Fruit fly (Drosophila melanogaster) whole organism, embryonic: ENCODE measurements around the gene Max.

Source experiments
- Antp ChIP-seq: fragments of 200-800 bp; sonication (Bioruptor generic); optimal IDR thresholded peaks from 3 replicates; lab custom pipeline; 2016; ENCODE audit warnings: missing biosample characterization, missing genetic modification characterization
- Bdp1 ChIP-seq: fragments of 200-800 bp; sonication (Bioruptor generic); optimal IDR thresholded peaks from 3 replicates; lab custom pipeline; 2016; ENCODE audit warnings: missing biosample characterization, missing genetic modification characterization
- CG10366 ChIP-seq: fragments of 200-800 bp; sonication (Bioruptor generic); IDR thresholded peaks from 2 replicates; pipeline ENCODE4 v1.3.6; 2022; ENCODE audit warnings: missing biosample characterization, missing genetic modification characterization
- CG12391 ChIP-seq: fragments of 200-800 bp; sonication (Bioruptor generic); optimal IDR thresholded peaks from 3 replicates; lab custom pipeline; 2018; ENCODE audit warnings: missing biosample characterization, mild to moderate bottlenecking, missing genetic modification characterization, moderate library complexity
- CG13296 ChIP-seq: fragments of 200-800 bp; sonication (Bioruptor generic); optimal IDR thresholded peaks from 3 replicates; lab custom pipeline; 2018; ENCODE audit warnings: missing biosample characterization, mild to moderate bottlenecking, missing genetic modification characterization
- CG13775 ChIP-seq: fragments of 200-800 bp; sonication (Bioruptor generic); optimal IDR thresholded peaks from 3 replicates; lab custom pipeline; 2017; ENCODE audit warnings: missing biosample characterization, mild to moderate bottlenecking, missing genetic modification characterization
- CG13894 ChIP-seq: fragments of 200-800 bp; sonication (Bioruptor generic); optimal IDR thresholded peaks from 3 replicates; lab custom pipeline; 2018; ENCODE audit warnings: missing biosample characterization, mild to moderate bottlenecking, missing genetic modification characterization, moderate library complexity
- CG15514 ChIP-seq: fragments of 200-800 bp; sonication (Bioruptor generic); optimal IDR thresholded peaks from 3 replicates; lab custom pipeline; 2017; ENCODE audit warnings: missing biosample characterization, missing genetic modification characterization, mild to moderate bottlenecking, moderate library complexity, missing genetic modification reagents
- CG1603 ChIP-seq: fragments of 200-800 bp; sonication (Bioruptor generic); optimal IDR thresholded peaks from 2 replicates; lab custom pipeline; 2019; ENCODE audit warnings: missing biosample characterization, mild to moderate bottlenecking, missing genetic modification characterization, moderate library complexity
- CG17361 ChIP-seq: fragments of 200-800 bp; sonication (Bioruptor generic); IDR thresholded peaks from 3 replicates; pipeline ENCODE4 v1.3.6; 2022; ENCODE audit warnings: missing biosample characterization, missing genetic modification characterization
- CG1832 ChIP-seq: fragments of 200-800 bp; sonication (Bioruptor generic); optimal IDR thresholded peaks from 2 replicates; lab custom pipeline; 2017; ENCODE audit warnings: missing biosample characterization, mild to moderate bottlenecking, missing genetic modification characterization, inconsistent platforms
- CG2199 ChIP-seq: fragments of 200-800 bp; sonication (Bioruptor generic); IDR thresholded peaks from 3 replicates; pipeline ENCODE4 v1.3.6; 2022; ENCODE audit warnings: missing biosample characterization, missing genetic modification characterization
- CG31388 ChIP-seq: fragments of 200-800 bp; sonication (Bioruptor generic); optimal IDR thresholded peaks from 2 replicates; lab custom pipeline; 2016; ENCODE audit warnings: missing biosample characterization, missing genetic modification characterization
- CG31441 ChIP-seq: fragments of 200-800 bp; sonication (Bioruptor generic); IDR thresholded peaks from 2 replicates; pipeline ENCODE4 v1.3.6; 2022; ENCODE audit warnings: missing biosample characterization, missing genetic modification characterization
- CG4404 ChIP-seq: fragments of 200-800 bp; sonication (Bioruptor generic); IDR thresholded peaks from 2 replicates; pipeline ENCODE4 v1.3.6; 2022; ENCODE audit warnings: missing biosample characterization, missing genetic modification characterization
- CG6683 ChIP-seq: fragments of 200-800 bp; sonication (Bioruptor generic); optimal IDR thresholded peaks from 2 replicates; lab custom pipeline; 2017; ENCODE audit warnings: missing biosample characterization, mild to moderate bottlenecking, missing genetic modification characterization, missing genetic modification reagents
- CG7928 ChIP-seq: fragments of 200-800 bp; sonication (Bioruptor generic); optimal IDR thresholded peaks from 2 replicates; lab custom pipeline; 2017; ENCODE audit warnings: missing biosample characterization, mild to moderate bottlenecking, missing genetic modification characterization
- CG7963 ChIP-seq: fragments of 200-800 bp; sonication (Bioruptor generic); IDR thresholded peaks from 3 replicates; pipeline ENCODE4 v1.3.6; 2022; ENCODE audit warnings: missing biosample characterization, missing genetic modification characterization; ENCODE audit not compliant: partially characterized antibody
- CG8359 ChIP-seq: fragments of 200-800 bp; sonication (Bioruptor generic); optimal IDR thresholded peaks from 2 replicates; lab custom pipeline; 2017; ENCODE audit warnings: missing biosample characterization, mild to moderate bottlenecking, missing genetic modification characterization, borderline replicate concordance
- D19A ChIP-seq: fragments of 200-800 bp; optimal IDR thresholded peaks from 3 replicates; lab custom pipeline; 2019; ENCODE audit warnings: missing biosample characterization, mild to moderate bottlenecking, missing genetic modification characterization, moderate library complexity
- Dll ChIP-seq: fragments of 200-800 bp; sonication (Bioruptor generic); IDR thresholded peaks from 4 replicates; pipeline ENCODE4 v1.3.6; 2022; ENCODE audit warnings: missing biosample characterization, missing genetic modification characterization; ENCODE audit not compliant: partially characterized antibody
- Doc2 ChIP-seq: fragments of 200-800 bp; sonication (Bioruptor generic); IDR thresholded peaks from 2 replicates; pipeline ENCODE4 v1.3.6; 2022; ENCODE audit warnings: missing biosample characterization, missing genetic modification characterization
- Drgx ChIP-seq: fragments of 200-800 bp; sonication (Bioruptor generic); IDR thresholded peaks from 2 replicates; pipeline ENCODE4 v1.3.6; 2022; ENCODE audit warnings: missing biosample characterization, missing genetic modification characterization
- Fer3 ChIP-seq: fragments of 200-800 bp; sonication (Bioruptor generic); optimal IDR thresholded peaks from 2 replicates; lab custom pipeline; 2018; ENCODE audit warnings: missing biosample characterization, mild to moderate bottlenecking, missing genetic modification characterization, moderate library complexity
- HHEX ChIP-seq: fragments of 200-800 bp; sonication (Bioruptor generic); optimal IDR thresholded peaks from 3 replicates; lab custom pipeline; 2017; ENCODE audit warnings: missing biosample characterization, mild to moderate bottlenecking, missing genetic modification characterization, missing genetic modification reagents
- HLH4C ChIP-seq: fragments of 200-800 bp; sonication (Bioruptor generic); IDR thresholded peaks from 3 replicates; pipeline ENCODE4 v1.3.6; 2022; ENCODE audit warnings: missing biosample characterization, missing genetic modification characterization; ENCODE audit not compliant: partially characterized antibody
- HLHmδ ChIP-seq: fragments of 200-800 bp; sonication (Bioruptor generic); optimal IDR thresholded peaks from 2 replicates; lab custom pipeline; 2018; ENCODE audit warnings: missing biosample characterization, mild to moderate bottlenecking, missing genetic modification characterization, moderate library complexity
- Hr51 ChIP-seq, 2 experiments: fragments of 200-800 bp; sonication (Bioruptor generic); optimal IDR thresholded peaks; 2 replicates in 1 of 2; 3 replicates in 1 of 2; lab custom pipeline; 2016 to 2018; ENCODE audit warnings: missing biosample characterization in 2 of 2, missing genetic modification characterization in 2 of 2, mild to moderate bottlenecking in 1 of 2, moderate library complexity in 1 of 2
- MTF-1 ChIP-seq: fragments of 200-800 bp; sonication (Bioruptor generic); optimal IDR thresholded peaks from 2 replicates; lab custom pipeline; 2018; ENCODE audit warnings: missing biosample characterization, mild to moderate bottlenecking, missing genetic modification characterization, borderline replicate concordance
- Med ChIP-seq: fragments of 200-800 bp; sonication (Bioruptor generic); peaks from one replicate; lab custom pipeline; 2016; ENCODE audit warnings: missing biosample characterization, missing genetic modification characterization, mild to moderate bottlenecking, inconsistent platforms, moderate library complexity
- Mrtf ChIP-seq: fragments of 200-800 bp; sonication (Bioruptor generic); IDR thresholded peaks from 3 replicates; pipeline ENCODE4 v1.3.6; 2022; ENCODE audit warnings: missing biosample characterization, missing genetic modification characterization
- Xbp1 ChIP-seq: fragments of 200-800 bp; sonication (Bioruptor generic); optimal IDR thresholded peaks from 3 replicates; lab custom pipeline; 2016; ENCODE audit warnings: missing biosample characterization, mild to moderate bottlenecking, missing genetic modification characterization
- abd-A ChIP-seq: fragments of 200-800 bp; sonication (Bioruptor generic); optimal IDR thresholded peaks from 3 replicates; lab custom pipeline; 2019; ENCODE audit warnings: missing biosample characterization, mild to moderate bottlenecking, missing genetic modification characterization, moderate library complexity
- al ChIP-seq: fragments of 200-800 bp; sonication (Bioruptor generic); IDR thresholded peaks from 2 replicates; pipeline ENCODE4 v1.3.6; 2022; ENCODE audit warnings: missing biosample characterization, missing genetic modification characterization
- ap ChIP-seq: fragments of 200-800 bp; sonication (Bioruptor generic); IDR thresholded peaks from 2 replicates; pipeline ENCODE4 v1.3.6; 2022; ENCODE audit warnings: missing biosample characterization, missing genetic modification characterization
- chinmo ChIP-seq: fragments of 200-800 bp; sonication (Bioruptor generic); IDR thresholded peaks from 4 replicates; pipeline ENCODE4 v1.3.6; 2022; ENCODE audit warnings: missing biosample characterization, missing genetic modification characterization; ENCODE audit not compliant: partially characterized antibody
- dimm ChIP-seq: fragments of 200-800 bp; sonication (Bioruptor generic); IDR thresholded peaks from 2 replicates; pipeline ENCODE4 v1.3.6; 2022; ENCODE audit warnings: missing biosample characterization, missing genetic modification characterization
- dpn ChIP-seq, 2 experiments: fragments of 200-800 bp; sonication (Bioruptor generic); optimal IDR thresholded peaks; 3 replicates each; lab custom pipeline; 2016; ENCODE audit warnings: missing biosample characterization in 2 of 2, missing genetic modification characterization in 2 of 2
- ewg ChIP-seq: fragments of 200-800 bp; sonication (Bioruptor generic); optimal IDR thresholded peaks from 3 replicates; lab custom pipeline; 2017; ENCODE audit warnings: mild to moderate bottlenecking, missing biosample characterization, missing genetic modification reagents, missing genetic modification characterization
- hbn ChIP-seq: fragments of 200-800 bp; sonication (Bioruptor generic); IDR thresholded peaks from 2 replicates; pipeline ENCODE4 v1.3.6; 2022; ENCODE audit warnings: missing biosample characterization, missing genetic modification characterization; ENCODE audit not compliant: partially characterized antibody
- klu ChIP-seq: fragments of 200-800 bp; sonication (Bioruptor generic); IDR thresholded peaks from 2 replicates; pipeline ENCODE4 v1.3.6; 2022; ENCODE audit warnings: missing biosample characterization, missing genetic modification characterization
- org-1 ChIP-seq: fragments of 200-800 bp; sonication (Bioruptor generic); optimal IDR thresholded peaks from 2 replicates; lab custom pipeline; 2017; ENCODE audit warnings: missing biosample characterization, missing genetic modification characterization
- pho ChIP-seq: fragments of 200-800 bp; sonication (Bioruptor generic); optimal IDR thresholded peaks from 2 replicates; lab custom pipeline; 2016; ENCODE audit warnings: missing biosample characterization, missing genetic modification characterization
- rib ChIP-seq: fragments of 200-800 bp; sonication (Bioruptor generic); IDR thresholded peaks from 2 replicates; pipeline ENCODE4 v1.3.6; 2022; ENCODE audit warnings: missing biosample characterization, missing genetic modification characterization
- row ChIP-seq: fragments of 200-800 bp; sonication (Bioruptor generic); IDR thresholded peaks from 3 replicates; pipeline ENCODE4 v1.3.6; 2022; ENCODE audit warnings: missing biosample characterization, missing genetic modification characterization
- scrt ChIP-seq: fragments of 200-800 bp; sonication (Bioruptor generic); optimal IDR thresholded peaks from 2 replicates; lab custom pipeline; 2018; ENCODE audit warnings: missing biosample characterization, mild to moderate bottlenecking, missing genetic modification characterization, moderate library complexity
- shn ChIP-seq: fragments of 200-800 bp; sonication (Bioruptor generic); optimal IDR thresholded peaks from 3 replicates; lab custom pipeline; 2016; ENCODE audit warnings: missing biosample characterization, missing genetic modification characterization
- usp ChIP-seq: fragments of >200 bp; optimal IDR thresholded peaks from 2 replicates; lab custom pipeline; 2017; ENCODE audit warnings: missing biosample characterization, missing genetic modification characterization
- wdn ChIP-seq: fragments of 200-800 bp; sonication (Bioruptor generic); IDR thresholded peaks from 2 replicates; pipeline ENCODE4 v1.3.6; 2022; ENCODE audit warnings: missing biosample characterization, missing genetic modification characterization

The Max gene

dm6 chr3L:19294235-19294612 lies 30.2 kb upstream of the Max start, which contains the start of gene fal (continued):
- TF ChIP-seq org-1 (GFP tag; lab: Kevin White, UChicago) (no peak), usp (GFP tag; lab: Kevin White, UChicago) (no peak), CG31441 (no peak), chinmo (no peak)

- TF ChIP-seq shn (GFP tag; lab: Kevin White, UChicago): no peak
- TF ChIP-seq Doc2 (GFP tag; lab: Robert Waterston, UW): no peak
- TF ChIP-seq dimm (GFP tag; lab: Robert Waterston, UW): no peak
- TF ChIP-seq al: no peak
- TF ChIP-seq Dll (GFP tag; lab: Robert Waterston, UW): no peak
- TF ChIP-seq CG8359: no peak
- TF ChIP-seq row (GFP tag; lab: Robert Waterston, UW): no peak
- TF ChIP-seq Hr51 (GFP tag; optimal IDR thresholded peaks at IDR 0.05; lab: Kevin White, UChicago): no peak
- TF ChIP-seq rib (GFP tag; lab: Robert Waterston, UW): no peak
- TF ChIP-seq ap (GFP tag; lab: Robert Waterston, UW): no peak
- TF ChIP-seq scrt: no peak
- no peak for TF ChIP-seq CG31388 (GFP tag; lab: Kevin White, UChicago)
- no peak for TF ChIP-seq wdn (GFP tag; lab: Robert Waterston, UW)
- no peak for TF ChIP-seq Xbp1 (GFP tag; lab: Kevin White, UChicago)
- TF ChIP-seq D19A (tag; lab: Kevin White, UChicago): no peak
- TF ChIP-seq pho (GFP tag; lab: Kevin White, UChicago): no peak
- TF ChIP-seq CG7963: no peak
- no peak for TF ChIP-seq Bdp1 (GFP tag; lab: Kevin White, UChicago)
- TF ChIP-seq CG1832: no peak
- peak; percentile 47 for TF ChIP-seq Med (GFP tag; lab: Kevin White, UChicago)
- no peak for TF ChIP-seq Antp (GFP tag; lab: Kevin White, UChicago)
- TF ChIP-seq CG15514 (GFP tag; lab: Kevin White, UChicago): no peak
- no peak for TF ChIP-seq CG17361 (GFP tag; lab: Robert Waterston, UW)
- peak; percentile 99 for TF ChIP-seq CG13894 (tag; lab: Kevin White, UChicago)
- no peak for TF ChIP-seq Mrtf
- no peak for TF ChIP-seq klu (GFP tag; lab: Robert Waterston, UW)
- TF ChIP-seq Drgx (GFP tag; lab: Robert Waterston, UW): peak; percentile 5; the same call in 1 of the 2 replicates
- TF ChIP-seq hbn (GFP tag; lab: Robert Waterston, UW): no peak
- peak; percentile 65 for TF ChIP-seq ewg (GFP tag; lab: Kevin White, UChicago)
- no peak for TF ChIP-seq CG4404
- TF ChIP-seq CG1603 (tag; lab: Kevin White, UChicago): no peak
- TF ChIP-seq dpn (GFP tag; optimal IDR thresholded peaks at IDR 0.05; lab: Kevin White, UChicago): no peak
- no peak for TF ChIP-seq HHEX
- no peak for TF ChIP-seq CG6683 (GFP tag; lab: Kevin White, UChicago)
- no peak for TF ChIP-seq CG13775 (GFP tag; lab: Kevin White, UChicago)
- peak; percentile 22 for TF ChIP-seq abd-A (tag; lab: Kevin White, UChicago)
- TF ChIP-seq CG12391 (tag; lab: Kevin White, UChicago): no peak
- no peak for TF ChIP-seq CG10366
- no peak for TF ChIP-seq HLH4C (GFP tag; lab: Robert Waterston, UW)
- no peak for TF ChIP-seq CG7928
- TF ChIP-seq MTF-1 (GFP tag; lab: Kevin White, UChicago): no peak
- no peak for TF ChIP-seq Fer3 (tag; lab: Kevin White, UChicago)
- TF ChIP-seq CG2199 (GFP tag; lab: Robert Waterston, UW): 0 out of 3 replicates have a peak, but pooled peaks have one; percentile 17
- no peak for TF ChIP-seq CG13296 (GFP tag; lab: Kevin White, UChicago)
- TF ChIP-seq HLHmδ: peak; percentile 56
Measured at dm6 chr3L:19293178-19293741, 29.3 kb upstream of the Max start.
